Worm (Caenorhabditis elegans): Measurements from ENCODE around the gene csn-1.

DNA sequence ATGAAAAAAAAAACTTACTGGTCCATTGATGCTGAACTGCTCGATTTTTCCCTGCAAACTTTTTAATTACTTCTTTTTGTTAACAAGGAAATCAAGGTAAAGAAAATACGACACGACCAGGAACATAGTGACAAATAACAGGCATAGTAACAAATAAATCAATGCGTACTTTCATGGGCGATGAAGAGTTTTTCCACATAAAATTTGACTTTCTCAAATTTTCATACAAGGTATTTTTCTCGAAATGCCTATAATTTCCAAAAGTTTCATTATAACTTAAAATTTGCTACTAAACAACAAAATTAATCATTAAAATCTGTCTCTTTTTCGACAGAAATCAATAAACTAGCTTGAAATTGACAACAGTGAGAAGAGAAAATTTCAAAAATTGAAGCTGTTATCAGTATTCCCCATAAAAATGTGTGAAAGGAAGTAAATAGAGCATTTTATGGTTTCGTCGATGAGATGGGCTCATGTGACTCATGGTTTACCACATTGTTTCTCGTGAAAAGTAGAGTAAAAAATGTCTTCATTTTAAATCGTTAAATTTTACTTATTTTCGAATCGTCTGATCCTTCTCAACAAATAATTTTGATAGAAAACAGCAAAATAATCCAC, 26.4 kb upstream of the csn-1 start, which contains the start of gene fbxa-156:
- TF ChIP-seq flt-1 (GFP tag; IDR thresholded peaks at IDR 0.05) (no peak), ztf-23 (GFP tag; IDR thresholded peaks at IDR 0.05) (no peak), ref-1 (GFP tag; conservative IDR thresholded peaks at IDR 0.05) (no peak), cog-1 (tag; optimal IDR thresholded peaks at IDR 0.05) (no peak), med-1 (GFP tag; optimal IDR thresholded peaks at IDR 0.05; ENCODE audit: insufficient read depth) (no peak), T22C8.4 (GFP tag; IDR thresholded peaks at IDR 0.05) (no peak)
